Worm (Caenorhabditis elegans) whole organism, dauer: ENCODE data around the gene F22E5.20.
"Not testable (repeated sequence)": the region's sequence is repeated elsewhere in the genome, so short reads cannot be mapped to it uniquely, and the experiment has no call there.

Experiments
- unc-62 ChIP-seq: sonication (generic microtip); optimal IDR thresholded peaks from 2 replicates; lab custom pipeline; 2017; ENCODE audit warnings: missing biosample characterization, missing genetic modification reagents, missing genetic modification characterization

Gene F22E5.20

DNA sequence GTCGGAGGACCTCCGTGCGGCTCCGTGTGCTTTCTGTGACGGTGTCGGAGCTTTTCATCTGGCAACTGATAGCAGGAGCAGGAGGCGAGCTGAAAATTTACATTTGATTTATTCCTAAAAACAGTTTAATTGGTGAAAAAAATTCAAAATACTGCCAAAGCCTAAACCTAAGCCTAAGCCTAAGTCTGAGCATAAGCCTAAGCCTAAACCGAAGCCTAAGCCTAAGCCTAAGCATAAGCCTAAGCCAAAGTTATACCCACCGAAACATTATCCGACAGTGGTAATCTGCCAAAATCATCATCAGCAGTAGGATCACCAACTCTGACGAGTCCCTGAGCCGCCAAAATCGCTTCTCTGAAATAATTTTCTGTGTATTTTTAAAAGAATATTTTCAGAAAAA is 11.3 kb upstream of the F22E5.20 start:
- TF ChIP-seq unc-62: no peak

DNA sequence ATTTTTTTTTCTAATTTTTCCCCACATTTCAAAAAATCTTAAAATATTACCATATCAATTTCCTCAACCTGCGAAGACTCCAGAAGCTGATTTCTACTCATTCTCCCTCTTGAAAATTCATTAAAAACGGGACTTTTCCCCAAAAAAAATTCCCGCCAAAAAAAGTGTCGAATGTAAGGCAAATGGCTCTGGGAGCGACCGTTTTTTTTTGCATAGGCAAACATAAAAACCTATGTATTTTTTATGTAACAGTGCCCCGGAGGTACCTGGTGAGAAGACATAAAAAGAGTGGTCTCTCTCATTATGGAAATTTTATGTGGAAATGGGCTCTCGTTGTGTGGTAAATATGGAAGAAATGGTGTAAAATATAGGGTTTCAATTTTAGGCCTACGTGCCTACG is 10.8 kb upstream of the F22E5.20 start, which contains the start of gene ceh-87:
Gene ceh-87 (minus strand): TSS at position 101 of the 400 bp plus-strand sequence.
- no peak for TF ChIP-seq unc-62

DNA sequence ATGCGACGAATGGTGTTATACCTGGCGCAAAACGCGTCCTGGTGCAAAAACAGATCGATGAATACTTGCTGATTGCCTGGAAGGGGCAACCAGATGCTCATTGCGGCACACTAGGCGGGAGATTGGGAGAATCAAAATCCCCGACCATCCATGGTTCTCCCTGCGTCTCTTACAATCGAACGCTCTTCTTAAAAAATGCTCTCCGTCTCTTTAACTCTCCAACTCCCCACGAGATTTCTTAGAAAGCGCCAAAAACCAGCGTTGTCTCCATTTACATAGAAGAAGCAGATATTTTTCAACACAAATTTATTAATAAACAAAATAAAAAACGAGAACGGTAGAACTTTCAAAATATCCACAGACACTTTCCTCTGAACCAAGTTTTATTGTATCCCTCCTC is 7.7 kb upstream of the F22E5.20 start, which contains the start of gene F34D6.1:
Gene F34D6.1 (minus strand): TSS at position 101 of the 400 bp plus-strand sequence.
- TF ChIP-seq unc-62: no peak

DNA sequence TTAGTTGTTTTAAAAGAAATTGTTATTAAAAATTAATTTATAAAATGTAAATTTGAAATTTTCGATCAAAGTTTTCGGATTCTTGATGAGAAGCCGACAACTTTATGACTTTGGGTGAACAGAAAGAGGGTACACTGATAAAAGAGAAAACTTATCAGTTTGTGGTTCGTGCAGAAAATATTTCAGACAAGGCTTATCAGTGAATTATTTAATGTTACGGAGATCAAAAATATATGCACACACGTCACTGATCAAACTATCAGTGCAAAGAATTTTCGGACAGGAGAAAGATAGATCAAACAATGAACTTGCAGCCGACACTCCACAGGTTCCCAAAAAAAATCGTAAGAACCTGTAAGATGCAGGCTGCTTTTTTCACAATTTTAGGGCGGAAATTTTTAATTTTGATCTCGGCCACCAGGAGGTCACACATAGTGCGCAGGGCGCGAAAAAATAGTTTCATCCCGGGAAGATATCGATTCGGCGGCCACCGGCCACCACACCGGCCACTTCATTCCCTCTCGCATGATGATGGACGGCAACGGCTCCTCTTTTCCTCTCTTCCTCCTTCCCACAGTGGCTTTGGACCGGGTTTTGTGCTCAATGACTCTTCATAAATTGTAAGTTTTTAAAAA is 4.2 kb upstream of the F22E5.20 start, which contains the start of gene F22E5.17:
Gene F22E5.17 (plus strand): TSS at position 508 of the 635 bp plus-strand sequence.
- TF ChIP-seq unc-62: no peak

DNA sequence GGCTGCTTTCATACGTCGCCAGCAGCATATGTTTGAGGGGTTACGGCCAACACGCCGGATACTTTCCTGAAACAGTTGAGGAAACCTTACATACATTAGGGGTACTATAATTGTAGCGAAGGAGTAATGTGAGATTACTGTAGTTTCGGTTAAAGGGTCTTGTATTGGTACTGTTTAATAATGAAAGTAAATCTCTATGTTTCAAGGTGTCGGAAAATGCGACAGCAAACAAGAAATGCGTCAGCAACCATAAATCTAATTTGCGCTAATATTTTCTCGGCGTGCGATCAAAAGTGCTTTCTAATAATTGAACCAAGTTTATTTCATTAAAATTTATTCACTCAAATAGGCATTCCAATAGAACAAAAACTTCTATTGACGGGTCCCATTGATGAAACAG is 1.1 kb downstream of the F22E5.20 start, which contains the start of gene sri-57:
Gene sri-57 (minus strand): TSS at position 101 of the 400 bp plus-strand sequence.
- not testable (repeated sequence) for TF ChIP-seq unc-62

DNA sequence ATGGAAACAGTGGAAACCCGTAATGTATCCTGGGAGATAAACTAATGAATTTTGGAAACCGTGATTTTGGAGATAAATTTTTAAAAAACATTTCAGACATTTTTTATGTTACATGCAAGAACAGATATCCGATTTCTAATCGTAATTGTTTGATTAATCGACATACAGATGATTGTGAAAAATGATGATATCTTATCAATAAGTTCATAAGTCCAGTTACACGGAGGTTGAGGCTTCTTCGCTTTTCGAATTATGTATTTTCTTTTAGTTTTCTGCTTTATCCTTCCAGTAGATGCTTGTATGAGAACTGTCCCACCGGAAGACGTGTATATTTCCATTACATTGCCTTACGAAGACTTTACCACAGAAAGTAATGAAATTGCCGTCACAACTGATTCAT is 7.8 kb downstream of the F22E5.20 start, which contains the start of gene F22E5.22:
Gene F22E5.22 (plus strand): TSS at position 301 of the 400 bp plus-strand sequence.
- no peak for TF ChIP-seq unc-62

DNA sequence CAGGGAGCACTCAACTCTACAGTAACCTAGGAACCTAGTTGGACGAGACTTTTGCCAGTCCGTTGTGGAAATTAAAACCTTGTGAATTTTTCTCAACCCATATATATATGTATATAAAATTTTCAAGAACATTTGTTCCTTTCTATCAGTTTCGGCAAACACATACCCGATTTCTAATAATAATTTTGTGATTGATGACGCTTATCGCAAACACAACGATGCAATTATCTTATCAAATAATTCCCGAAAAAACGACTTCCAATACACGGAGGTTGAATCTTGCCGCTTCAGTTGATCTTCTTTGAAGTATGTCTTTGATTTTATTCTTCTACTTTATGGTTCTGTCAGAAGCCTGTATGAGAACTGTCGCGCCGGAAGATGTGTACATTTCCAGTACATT is 8.4 kb downstream of the F22E5.20 start, which contains the start of gene F22E5.2:
Gene F22E5.2 (plus strand): TSS at position 301 of the 400 bp plus-strand sequence.
- not testable (repeated sequence) for TF ChIP-seq unc-62

DNA sequence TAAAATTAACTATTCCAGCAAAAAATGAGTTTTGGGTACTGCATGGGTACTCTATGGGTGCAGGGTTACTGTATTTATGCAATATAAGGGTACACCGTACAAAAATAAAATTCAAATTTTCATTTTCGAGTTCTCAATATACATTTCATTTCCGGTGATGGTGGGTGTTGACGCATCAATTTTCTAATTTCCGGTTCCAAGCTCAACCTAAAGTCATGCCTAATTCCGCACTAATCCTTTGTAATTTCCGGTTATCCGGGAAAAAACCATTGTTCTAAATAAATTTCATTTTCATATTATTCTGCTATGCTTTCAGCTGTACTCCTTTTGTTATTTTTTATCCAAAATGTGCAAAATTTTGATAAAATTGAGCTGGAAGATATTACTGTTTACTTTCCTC is 14.1 kb downstream of the F22E5.20 start, which contains the start of gene gcy-21:
Gene gcy-21 (plus strand): TSS at position 301 of the 400 bp plus-strand sequence.
- TF ChIP-seq unc-62: no peak

DNA sequence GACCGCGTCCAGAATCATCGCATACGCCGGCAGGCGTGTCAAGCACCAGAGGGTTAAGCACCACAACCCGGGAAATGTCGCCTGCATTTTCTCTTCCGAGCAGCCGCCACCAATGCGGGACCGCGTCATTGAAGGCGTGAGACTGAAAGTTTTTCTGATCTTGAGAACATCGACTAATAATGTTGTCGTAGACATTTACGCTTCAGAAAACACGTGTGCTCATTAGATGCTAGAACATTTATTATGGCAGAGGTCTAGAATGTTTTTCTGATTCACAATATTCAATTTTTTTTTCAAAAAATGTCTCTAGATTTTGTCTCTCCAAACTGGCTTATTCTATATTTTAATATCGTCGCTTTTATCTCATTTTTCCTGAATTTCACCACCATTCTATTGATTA is 16.8 kb downstream of the F22E5.20 start, which contains the start of gene sri-47:
Gene sri-47 (plus strand): TSS at position 301 of the 400 bp plus-strand sequence.
- no peak for TF ChIP-seq unc-62

DNA sequence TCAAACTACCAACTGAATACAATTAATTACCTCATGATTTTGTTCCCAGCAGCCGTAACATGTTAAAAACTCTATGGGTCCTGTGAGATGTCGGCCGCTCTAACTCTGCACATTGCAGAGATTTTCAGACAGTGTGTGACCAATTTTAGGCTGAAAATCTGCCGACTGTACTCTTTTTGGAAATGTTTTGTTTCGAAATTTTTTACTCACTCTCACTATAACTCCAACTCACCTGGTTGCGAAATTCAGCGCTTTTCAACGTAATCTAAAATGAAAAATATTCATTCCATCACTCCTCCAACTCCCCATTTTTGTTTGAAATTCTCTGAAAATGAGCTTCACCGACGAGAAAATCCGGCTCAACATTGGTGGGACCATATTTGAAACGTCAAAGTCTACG is 23.9 kb downstream of the F22E5.20 start, which contains the start of the genes F22E5.13 and F22E5.6:
Gene F22E5.13 (minus strand): TSS at position 101 of the 400 bp plus-strand sequence.
Gene F22E5.6 (plus strand): TSS at position 297 of the 400 bp plus-strand sequence.
- TF ChIP-seq unc-62: no peak

DNA sequence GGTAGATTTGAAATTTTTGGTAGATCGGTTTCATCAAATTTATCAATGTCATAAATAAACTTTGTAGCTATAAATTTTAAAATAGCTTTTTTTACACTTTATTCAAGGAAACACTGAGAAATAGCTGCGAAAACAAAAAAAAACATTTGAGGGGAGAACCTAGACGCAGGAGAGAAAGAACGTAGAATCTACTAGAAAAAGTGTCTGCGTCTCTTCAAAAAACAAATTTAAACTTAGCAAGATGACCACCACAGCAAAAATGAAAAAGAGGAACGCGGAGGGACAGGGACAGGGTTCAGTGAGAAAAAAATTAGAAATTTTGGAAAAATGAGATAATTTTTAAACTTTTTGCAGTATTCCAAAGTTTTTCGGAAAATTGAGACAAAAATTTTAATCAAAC is 24.4 kb downstream of the F22E5.20 start:
- TF ChIP-seq unc-62: no peak

DNA sequence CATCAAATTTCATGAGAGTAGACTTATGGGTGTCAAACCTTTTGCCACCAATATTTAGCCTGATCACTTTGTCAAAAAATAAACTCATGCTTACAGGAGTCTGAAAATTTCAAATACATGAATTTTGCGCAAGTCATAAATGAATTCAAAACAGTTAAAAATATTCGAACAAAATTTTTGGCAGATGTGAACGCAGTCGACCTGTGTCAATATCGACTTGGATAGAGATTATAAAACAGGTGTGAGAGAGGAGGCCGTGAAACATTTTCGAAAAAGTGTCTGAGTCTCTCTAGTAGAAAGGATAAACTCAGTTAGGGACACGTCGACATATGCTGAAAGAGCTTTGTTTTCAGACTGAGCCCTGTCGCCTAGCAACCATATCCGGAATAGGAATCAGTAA is 26.7 kb downstream of the F22E5.20 start, which contains the start of gene F22E5.12:
Gene F22E5.12 (minus strand): TSS at position 101 of the 400 bp plus-strand sequence.
- TF ChIP-seq unc-62: not testable (repeated sequence)

DNA sequence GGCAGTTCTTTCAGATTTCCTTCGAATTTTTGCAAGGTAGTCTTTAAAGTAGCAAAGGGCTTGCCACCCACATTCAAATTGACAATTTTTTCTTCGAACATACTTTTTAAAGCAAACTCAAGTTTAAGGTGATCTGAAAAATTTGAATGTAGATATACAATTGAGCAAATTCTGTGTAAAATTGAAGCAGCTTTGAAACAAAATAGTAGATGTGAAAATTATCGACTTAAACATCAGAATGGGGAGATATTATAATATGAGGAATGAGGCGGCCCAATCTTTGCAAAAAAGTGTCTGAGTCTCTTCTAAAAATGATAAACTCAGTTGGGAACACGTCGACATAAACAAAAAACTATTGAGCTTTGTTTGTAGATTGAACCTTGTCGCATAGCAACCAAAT is 28.9 kb downstream of the F22E5.20 start, which contains the start of gene F22E5.11:
Gene F22E5.11 (minus strand): TSS at position 101 of the 400 bp plus-strand sequence.
- no peak for TF ChIP-seq unc-62

DNA sequence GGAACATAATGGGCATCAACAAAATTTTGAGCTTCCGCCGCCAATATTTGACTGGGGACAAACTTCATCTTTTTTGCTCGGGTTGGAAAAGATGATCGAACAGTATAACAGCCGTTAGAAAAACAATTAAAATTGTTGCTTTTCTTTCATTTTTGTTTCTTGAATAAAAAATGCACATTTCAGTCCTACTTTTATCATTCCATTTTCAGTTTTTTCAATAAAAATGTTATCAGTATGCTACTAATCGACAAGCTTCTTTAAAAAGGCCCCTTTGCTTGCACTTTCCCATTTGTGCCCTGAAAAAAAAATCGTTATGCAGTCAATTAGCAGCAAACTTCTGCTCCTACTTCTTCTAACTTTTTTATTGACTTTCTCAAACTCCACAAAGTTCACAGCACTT is 31.7 kb downstream of the F22E5.20 start, which contains the start of gene F22E5.7:
Gene F22E5.7 (plus strand): TSS at position 301 of the 400 bp plus-strand sequence.
- TF ChIP-seq unc-62: no peak

DNA sequence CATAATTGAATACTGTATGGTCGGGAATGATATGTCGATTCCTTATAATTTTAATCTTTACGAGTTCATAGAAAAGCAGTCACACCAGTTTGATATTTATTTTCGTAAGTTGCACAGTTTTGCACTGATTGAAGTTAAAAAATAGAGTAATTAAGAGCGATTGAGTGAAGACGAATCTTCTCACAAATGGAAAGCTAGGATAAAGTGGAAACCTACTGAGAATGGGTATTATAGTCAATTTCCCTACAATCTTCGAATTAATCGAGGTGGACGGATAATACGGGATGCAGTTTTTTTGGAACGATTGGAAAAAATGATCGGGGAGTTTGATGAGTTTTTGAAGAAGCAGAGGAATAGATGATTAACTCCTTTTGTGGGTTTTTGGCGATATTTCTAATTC is 32.5 kb downstream of the F22E5.20 start, which contains the start of gene F22E5.23:
Gene F22E5.23 (plus strand): TSS at position 301 of the 400 bp plus-strand sequence.
- TF ChIP-seq unc-62: no peak

DNA sequence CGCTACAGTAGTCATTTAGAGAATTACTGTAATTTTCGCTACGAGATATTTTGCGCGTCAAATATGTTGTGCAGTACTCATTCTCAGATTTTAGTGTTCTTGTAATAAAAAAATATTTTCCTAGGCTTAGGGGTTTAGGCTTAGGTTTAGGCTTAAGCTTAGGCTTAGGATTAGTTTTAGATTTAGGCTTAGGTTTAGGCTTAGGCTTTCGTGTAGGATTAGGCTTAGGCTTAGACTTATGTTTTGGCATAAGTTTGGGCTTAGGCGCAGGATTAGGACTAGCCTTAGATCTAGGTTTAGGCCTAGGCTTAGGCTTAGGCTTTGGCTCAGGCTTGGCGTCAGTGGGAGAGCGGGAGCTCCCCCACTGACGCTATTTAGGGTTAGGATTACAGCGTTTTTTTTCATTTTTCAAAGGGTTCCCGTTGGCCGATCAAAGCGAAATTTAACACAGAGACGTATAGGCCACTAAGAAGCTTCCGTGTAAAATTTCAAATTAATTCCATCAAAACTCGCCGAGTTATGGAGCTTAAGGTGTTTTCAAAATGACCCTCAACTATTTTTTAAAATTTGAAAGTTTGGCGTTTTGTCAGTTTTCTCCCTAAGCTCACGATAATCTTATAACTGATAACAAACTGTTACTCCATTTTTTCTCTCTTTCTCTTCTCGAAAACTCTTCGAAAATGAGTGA is 33.9 kb downstream of the F22E5.20 start, which contains the start of gene F22E5.8:
Gene F22E5.8 (plus strand): TSS at position 638 of the 688 bp plus-strand sequence.
- not testable (repeated sequence) for TF ChIP-seq unc-62

DNA sequence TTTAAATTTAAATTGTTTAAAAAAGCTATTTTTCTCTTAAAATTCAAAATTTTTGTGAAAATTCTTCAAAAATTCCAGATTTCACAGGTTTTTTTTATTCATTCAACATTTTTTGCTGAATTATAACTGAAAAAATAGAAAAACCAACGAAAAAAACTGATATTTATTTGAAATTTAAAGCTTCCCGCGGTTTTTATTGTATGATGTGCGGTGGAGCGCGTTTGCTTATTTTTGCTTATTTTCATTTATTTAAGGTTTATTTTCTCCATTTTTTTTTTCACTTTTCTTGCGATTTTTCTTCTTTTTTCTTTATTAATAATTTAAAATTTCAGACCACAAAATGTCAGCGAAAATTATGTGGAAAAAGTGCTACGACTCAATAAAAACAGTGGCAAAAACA is 35.4 kb downstream of the F22E5.20 start, which contains the start of gene F22E5.9:
Gene F22E5.9 (plus strand): TSS at position 327 of the 400 bp plus-strand sequence.
- TF ChIP-seq unc-62: no peak
